Worm (Caenorhabditis elegans): ENCODE results near the gene grl-1.

ce11 chrV:5493447-5493846, 40.2 kb downstream of the grl-1 start, which contains the start of gene T05C3.2:
- TF ChIP-seq mls-2 (tag; optimal IDR thresholded peaks at IDR 0.05) (no peak), elt-3 (tag; optimal IDR thresholded peaks at IDR 0.05) (no peak), blmp-1 (tag; optimal IDR thresholded peaks at IDR 0.05) (no peak), ztf-11 (tag; optimal IDR thresholded peaks at IDR 0.05) (no peak), snpc-4 (tag; optimal IDR thresholded peaks at IDR 0.05) (no peak), lin-13 (tag; optimal IDR thresholded peaks at IDR 0.05) (no peak), nhr-76 (tag; optimal IDR thresholded peaks at IDR 0.05) (no peak), nhr-12 (tag; optimal IDR thresholded peaks at IDR 0.05) (no peak), flh-1 (GFP tag; optimal IDR thresholded peaks at IDR 0.05) (no peak), pha-4 (tag; optimal IDR thresholded peaks at IDR 0.05) (no peak), ces-1 (GFP tag; optimal IDR thresholded peaks at IDR 0.05) (no peak), elt-1 (tag; optimal IDR thresholded peaks at IDR 0.05; ENCODE audit: borderline replicate concordance, insufficient read depth) (no peak), nhr-28 (tag; optimal IDR thresholded peaks at IDR 0.05) (no peak), nhr-237 (tag; optimal IDR thresholded peaks at IDR 0.05) (no peak)
